Worm (Caenorhabditis elegans) whole organism, young adult: ENCODE data around the gene F10C2.5.

ENCODE experiments used
- B0019.2 ChIP-seq: fragments of 200-800 bp; sonication (Bioruptor generic); conservative IDR thresholded peaks from 2 replicates; pipeline ENCODE4 v1.3.6; 2022; ENCODE audit warnings: missing genetic modification reagents, missing genetic modification characterization, missing compliant biosample characterization
- B0035.1 ChIP-seq: sonication (generic microtip); optimal IDR thresholded peaks from 2 replicates; lab custom pipeline; 2016; ENCODE audit warnings: missing genetic modification characterization, mild to moderate bottlenecking, missing compliant biosample characterization, missing genotype, missing genetic modification reagents
- C06A6.2 ChIP-seq: fragments of 200-800 bp; sonication (Bioruptor generic); conservative IDR thresholded peaks from 2 replicates; pipeline ENCODE4 v1.3.6; 2022; ENCODE audit warnings: missing genetic modification characterization, missing compliant biosample characterization
- F33H1.4 ChIP-seq: fragments of 200-800 bp; sonication (Bioruptor generic); IDR thresholded peaks from 2 replicates; pipeline ENCODE4 v1.3.6; 2022; ENCODE audit warnings: missing genetic modification reagents, missing genetic modification characterization, missing compliant biosample characterization
- F39B2.1 ChIP-seq: fragments of 200-800 bp; sonication (Bioruptor generic); IDR thresholded peaks from 2 replicates; pipeline ENCODE4 v1.3.6; 2022; ENCODE audit warnings: missing genetic modification reagents, missing genetic modification characterization, missing compliant biosample characterization
- F52B5.7 ChIP-seq: sonication (generic microtip); optimal IDR thresholded peaks from 2 replicates; lab custom pipeline; 2016; ENCODE audit warnings: mild to moderate bottlenecking, missing genetic modification characterization, missing compliant biosample characterization
- F57A8.1 ChIP-seq: fragments of 200-800 bp; sonication (Bioruptor generic); optimal IDR thresholded peaks from 2 replicates; lab custom pipeline; 2018; ENCODE audit warnings: mild to moderate bottlenecking, missing genetic modification characterization, moderate library complexity, missing compliant biosample characterization
- K11D2.4 ChIP-seq: fragments of 200-800 bp; sonication (Bioruptor generic); IDR thresholded peaks from 2 replicates; pipeline ENCODE4 v1.3.6; 2022; ENCODE audit warnings: missing genetic modification reagents, missing genetic modification characterization, missing compliant biosample characterization
- Y53G8AR.9 ChIP-seq: fragments of 200-800 bp; sonication (Bioruptor generic); conservative IDR thresholded peaks from 2 replicates; pipeline ENCODE4 v1.3.6; 2022; ENCODE audit warnings: missing genetic modification reagents, missing genetic modification characterization, missing compliant biosample characterization
- Y67H2A.10 ChIP-seq: fragments of 200-800 bp; sonication (Bioruptor generic); conservative IDR thresholded peaks from 2 replicates; pipeline ENCODE4 v1.3.6; 2022; ENCODE audit warnings: missing genetic modification reagents, missing genetic modification characterization, missing compliant biosample characterization
- Y79H2A.3 ChIP-seq: fragments of 200-800 bp; sonication (Bioruptor generic); conservative IDR thresholded peaks from 2 replicates; pipeline ENCODE4 v1.3.6; 2022; ENCODE audit warnings: missing genetic modification reagents, missing genetic modification characterization, missing compliant biosample characterization
- ama-1 ChIP-seq, 3 experiments: fragments of 150-350 bp in 1 of 3; sonication (generic microtip) in 2 of 3; optimal IDR thresholded peaks; 2 replicates each; lab custom pipeline; 2014 to 2018; ENCODE audit warnings: missing biosample characterization in 2 of 3, missing genetic modification characterization in 2 of 3, missing genetic modification reagents in 2 of 3
- aptf-2 ChIP-seq: fragments of 200-800 bp; sonication (Bioruptor generic); conservative IDR thresholded peaks from 2 replicates; pipeline ENCODE4 v1.3.6; 2022; ENCODE audit warnings: missing genetic modification reagents, missing genetic modification characterization, missing compliant biosample characterization
- bed-2 ChIP-seq: fragments of 200-800 bp; sonication (Bioruptor generic); IDR thresholded peaks from 2 replicates; pipeline ENCODE4 v1.3.6; 2022; ENCODE audit warnings: missing genetic modification reagents, missing genetic modification characterization, missing compliant biosample characterization
- cebp-1 ChIP-seq, 2 experiments: fragments of 200-800 bp in 1 of 2; sonication (Bioruptor generic) in 1 of 2; sonication (generic microtip) in 1 of 2; IDR thresholded peaks in 1 of 2; optimal IDR thresholded peaks in 1 of 2; 2 replicates each; pipeline versions ENCODE4 v1.3.6 to Lab custom; 2017 to 2022; ENCODE audit warnings: missing compliant biosample characterization in 2 of 2, missing genetic modification characterization in 2 of 2, mild to moderate bottlenecking in 1 of 2, missing genetic modification reagents in 1 of 2, moderate library complexity in 1 of 2
- cebp-2 ChIP-seq: fragments of 200-800 bp; sonication (Bioruptor generic); IDR thresholded peaks from 2 replicates; pipeline ENCODE4 v1.3.6; 2022; ENCODE audit warnings: missing genetic modification characterization, missing compliant biosample characterization
- chd-7 ChIP-seq: sonication (generic microtip); optimal IDR thresholded peaks from 2 replicates; lab custom pipeline; 2016; ENCODE audit warnings: mild to moderate bottlenecking, missing genetic modification characterization, moderate library complexity, missing compliant biosample characterization
- die-1 ChIP-seq: sonication (generic microtip); optimal IDR thresholded peaks from 2 replicates; lab custom pipeline; 2016; ENCODE audit warnings: missing genotype, mild to moderate bottlenecking, missing genetic modification characterization, missing compliant biosample characterization
- dox-1 ChIP-seq: fragments of 200-800 bp; sonication (Bioruptor generic); IDR thresholded peaks from 2 replicates; pipeline ENCODE4 v1.3.6; 2022; ENCODE audit warnings: missing genetic modification reagents, missing genetic modification characterization, missing compliant biosample characterization
- dpff-1 ChIP-seq: sonication (generic microtip); optimal IDR thresholded peaks from 2 replicates; lab custom pipeline; 2017; ENCODE audit warnings: mild to moderate bottlenecking, missing genetic modification characterization, missing compliant biosample characterization
- egl-18 ChIP-seq: fragments of 200-800 bp; sonication (Bioruptor generic); IDR thresholded peaks from 2 replicates; pipeline ENCODE4 v1.3.6; 2022; ENCODE audit warnings: missing genetic modification reagents, missing genetic modification characterization, missing compliant biosample characterization
- egrh-3 ChIP-seq: fragments of 200-800 bp; sonication (Bioruptor generic); IDR thresholded peaks from 2 replicates; pipeline ENCODE4 v1.3.6; 2022; ENCODE audit warnings: missing genetic modification reagents, missing genetic modification characterization, missing compliant biosample characterization
- ekl-4 ChIP-seq: fragments of 200-800 bp; sonication (Bioruptor generic); IDR thresholded peaks from 2 replicates; pipeline ENCODE4 v1.3.6; 2022; ENCODE audit warnings: missing genetic modification reagents, missing genetic modification characterization, missing compliant biosample characterization
- ets-4 ChIP-seq: fragments of 200-800 bp; sonication (Bioruptor generic); optimal IDR thresholded peaks from 2 replicates; lab custom pipeline; 2018; ENCODE audit warnings: mild to moderate bottlenecking, missing genetic modification characterization, missing compliant biosample characterization
- hlh-26 ChIP-seq: fragments of 200-800 bp; sonication (Bioruptor generic); conservative IDR thresholded peaks from 2 replicates; pipeline ENCODE4 v1.3.6; 2022; ENCODE audit warnings: missing genetic modification reagents, missing genetic modification characterization, missing compliant biosample characterization
- hsf-1 ChIP-seq: fragments of 200-800 bp; sonication (Bioruptor generic); IDR thresholded peaks from 2 replicates; pipeline ENCODE4 v1.3.6; 2022; ENCODE audit warnings: missing genetic modification reagents, missing genetic modification characterization, missing compliant biosample characterization
- let-607 ChIP-seq, 2 experiments: fragments of 200-800 bp in 1 of 2; sonication (Bioruptor generic) in 1 of 2; sonication (generic microtip) in 1 of 2; optimal IDR thresholded peaks; 2 replicates each; lab custom pipeline; 2016 to 2018; ENCODE audit warnings: mild to moderate bottlenecking in 2 of 2, missing compliant biosample characterization in 2 of 2, missing genetic modification characterization in 2 of 2, moderate library complexity in 2 of 2, missing genotype in 1 of 2
- lin-54 ChIP-seq: fragments of 200-800 bp; sonication (Bioruptor generic); optimal IDR thresholded peaks from 2 replicates; lab custom pipeline; 2018; ENCODE audit warnings: mild to moderate bottlenecking, missing genetic modification characterization, missing compliant biosample characterization
- lir-1 ChIP-seq: fragments of 200-800 bp; sonication (Bioruptor generic); conservative IDR thresholded peaks from 2 replicates; pipeline ENCODE4 v1.3.6; 2022; ENCODE audit warnings: missing genetic modification reagents, missing genetic modification characterization, missing compliant biosample characterization
- lsl-1 ChIP-seq: fragments of 200-800 bp; sonication (Bioruptor generic); optimal IDR thresholded peaks from 2 replicates; lab custom pipeline; 2018; ENCODE audit warnings: mild to moderate bottlenecking, missing genetic modification characterization, moderate library complexity, missing compliant biosample characterization
- madf-3 ChIP-seq: fragments of 200-800 bp; sonication (Bioruptor generic); IDR thresholded peaks from 2 replicates; pipeline ENCODE4 v1.3.6; 2022; ENCODE audit warnings: missing genetic modification reagents, missing genetic modification characterization, missing compliant biosample characterization
- mcd-1 ChIP-seq: fragments of 200-800 bp; sonication (Bioruptor generic); IDR thresholded peaks from 2 replicates; pipeline ENCODE4 v1.3.6; 2022; ENCODE audit warnings: missing genetic modification reagents, missing genetic modification characterization, missing compliant biosample characterization
- mxl-1 ChIP-seq: sonication (generic microtip); optimal IDR thresholded peaks from 2 replicates; lab custom pipeline; 2016; ENCODE audit warnings: missing genetic modification characterization, missing compliant biosample characterization
- nfya-1 ChIP-seq: sonication (generic microtip); optimal IDR thresholded peaks from 2 replicates; lab custom pipeline; 2017; ENCODE audit warnings: antibody characterized with exemption, missing compliant biosample characterization, missing genetic modification characterization, borderline replicate concordance; ENCODE audit not compliant: insufficient read depth
- nfya-2 ChIP-seq: fragments of 200-800 bp; sonication (Bioruptor generic); IDR thresholded peaks from 2 replicates; pipeline ENCODE4 v1.3.6; 2022; ENCODE audit warnings: missing genetic modification reagents, missing genetic modification characterization, missing compliant biosample characterization
- nhr-80 ChIP-seq: sonication (generic microtip); optimal IDR thresholded peaks from 2 replicates; lab custom pipeline; 2016; ENCODE audit warnings: missing genetic modification characterization, missing compliant biosample characterization
- repo-1 ChIP-seq: sonication (generic microtip); optimal IDR thresholded peaks from 2 replicates; lab custom pipeline; 2017; ENCODE audit warnings: mild to moderate bottlenecking, missing genetic modification characterization, missing compliant biosample characterization
- rpc-1 ChIP-seq, 2 experiments: fragments of 150-350 bp in 1 of 2; sonication (generic microtip) in 1 of 2; optimal IDR thresholded peaks; 2 replicates each; lab custom pipeline; 2014 to 2018; ENCODE audit warnings: missing biosample characterization in 1 of 2, missing genetic modification characterization in 1 of 2, missing genetic modification reagents in 1 of 2, missing genotype in 1 of 2
- sea-2 ChIP-seq: fragments of 200-800 bp; sonication (Bioruptor generic); IDR thresholded peaks from 2 replicates; pipeline ENCODE4 v1.3.6; 2022; ENCODE audit warnings: missing genetic modification characterization, missing compliant biosample characterization
- snpc-3.4 ChIP-seq: sonication (generic microtip); optimal IDR thresholded peaks from 2 replicates; lab custom pipeline; 2017; ENCODE audit warnings: missing genetic modification characterization, mild to moderate bottlenecking, missing compliant biosample characterization, antibody characterized with exemption, moderate library complexity, missing genotype, missing genetic modification reagents
- snpc-4 ChIP-seq, 5 experiments: fragments of 150-350 bp in 1 of 5; sonication (generic microtip) in 4 of 5; optimal IDR thresholded peaks; 2 replicates each; lab custom pipeline; 2014 to 2018; ENCODE audit warnings: missing genetic modification characterization in 5 of 5, missing biosample characterization in 3 of 5, antibody characterized with exemption in 2 of 5, mild to moderate bottlenecking in 2 of 5, missing compliant biosample characterization in 2 of 5, missing genotype in 2 of 5, moderate library complexity in 2 of 5, missing genetic modification reagents in 1 of 5
- somi-1 ChIP-seq: fragments of 200-800 bp; sonication (Bioruptor generic); optimal IDR thresholded peaks from 2 replicates; lab custom pipeline; 2018; ENCODE audit warnings: mild to moderate bottlenecking, missing genetic modification characterization, missing compliant biosample characterization
- tbp1 ChIP-seq: fragments of 200-800 bp; sonication (Bioruptor generic); optimal IDR thresholded peaks from 2 replicates; lab custom pipeline; 2018; ENCODE audit warnings: mild to moderate bottlenecking, missing genetic modification characterization, missing compliant biosample characterization
- tlf-1 ChIP-seq: fragments of 200-800 bp; sonication (Bioruptor generic); optimal IDR thresholded peaks from 2 replicates; lab custom pipeline; 2018; ENCODE audit warnings: mild to moderate bottlenecking, missing genetic modification characterization, missing compliant biosample characterization
- xnd-1 ChIP-seq: sonication (generic microtip); optimal IDR thresholded peaks from 2 replicates; lab custom pipeline; 2016; ENCODE audit warnings: missing genotype, missing genetic modification reagents, missing genetic modification characterization, missing compliant biosample characterization
- ztf-26 ChIP-seq: sonication (generic microtip); optimal IDR thresholded peaks from 2 replicates; lab custom pipeline; 2017; ENCODE audit warnings: missing genetic modification characterization, missing compliant biosample characterization
- ztf-28 ChIP-seq: fragments of 200-800 bp; sonication (Bioruptor generic); IDR thresholded peaks from 2 replicates; pipeline ENCODE4 v1.3.6; 2022; ENCODE audit warnings: missing genetic modification reagents, missing genetic modification characterization, missing compliant biosample characterization

Gene F10C2.5

DNA sequence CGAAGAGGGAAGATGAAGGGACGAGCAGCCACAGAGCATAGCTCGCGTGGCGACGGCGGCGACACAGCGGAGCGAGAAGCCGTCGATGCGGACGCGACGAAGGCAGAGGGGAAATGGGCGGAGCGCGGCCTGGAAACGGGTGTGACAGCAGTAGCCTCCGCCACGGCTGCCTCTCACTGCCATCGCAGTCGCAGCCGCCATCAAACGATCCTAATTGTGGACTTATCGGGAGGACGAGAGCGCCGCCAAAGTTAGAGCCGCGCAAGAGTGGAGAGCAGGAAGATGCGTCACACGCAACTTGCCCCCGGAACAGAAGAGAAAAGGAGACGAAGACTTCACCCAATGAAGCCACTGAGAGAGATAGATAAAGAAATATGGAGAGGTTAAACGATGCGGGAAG is 21.0 kb upstream of the F10C2.5 start (continued):
- no peak for TF ChIP-seq hsf-1 (GFP tag; lab: Robert Waterston, UW)
- no peak for TF ChIP-seq Y67H2A.10 (GFP tag; lab: Robert Waterston, UW)
- no peak for TF ChIP-seq lin-54 (GFP tag; lab: Kevin White, UChicago)
- TF ChIP-seq dox-1 (GFP tag; lab: Robert Waterston, UW), result no peak
- TF ChIP-seq bed-2, result no peak
- no peak for TF ChIP-seq hlh-26 (GFP tag; lab: Robert Waterston, UW)
- TF ChIP-seq dpff-1, result no peak
- 0 out of 2 replicates have a peak, but pooled peaks have one; percentile 12 for TF ChIP-seq C06A6.2 (GFP tag; lab: Robert Waterston, UW)
- TF ChIP-seq F33H1.4 (GFP tag; lab: Robert Waterston, UW), result no peak
- TF ChIP-seq Y79H2A.3 (GFP tag; lab: Robert Waterston, UW), result no peak
- TF ChIP-seq egrh-3 (GFP tag; lab: Robert Waterston, UW), result peak; percentile 93
- no peak for TF ChIP-seq nfya-2 (GFP tag; lab: Robert Waterston, UW)
- no peak for TF ChIP-seq Y53G8AR.9 (GFP tag; lab: Robert Waterston, UW)
- no peak for TF ChIP-seq F52B5.7 (tag; lab: Kevin White, UChicago)
- TF ChIP-seq cebp-2, result no peak
- no peak for TF ChIP-seq ztf-26 (tag; lab: Kevin White, UChicago)
- TF ChIP-seq F39B2.1 (GFP tag; lab: Robert Waterston, UW), result no peak
- no peak for TF ChIP-seq let-607 (tag; optimal IDR thresholded peaks at IDR 0.05; lab: Kevin White, UChicago)
- TF ChIP-seq ztf-28, result 0 out of 2 replicates have a peak, but pooled peaks have one; percentile 37
- no peak for TF ChIP-seq lir-1 (GFP tag; lab: Robert Waterston, UW)
- no peak for TF ChIP-seq madf-3 (GFP tag; lab: Robert Waterston, UW)
- TF ChIP-seq ekl-4 (GFP tag; lab: Robert Waterston, UW), result no peak
- TF ChIP-seq cebp-1 (GFP tag; IDR thresholded peaks at IDR 0.05; lab: Robert Waterston, UW), result 0 out of 2 replicates have a peak, but pooled peaks have one; percentile 49
- TF ChIP-seq cebp-1 (tag; optimal IDR thresholded peaks at IDR 0.05; lab: Kevin White, UChicago), result peak; percentile 10
- no peak for TF ChIP-seq tbp1
- peak; percentile 26 for TF ChIP-seq somi-1
- no peak for TF ChIP-seq nhr-80 (tag; lab: Kevin White, UChicago)
- TF ChIP-seq die-1 (tag; lab: Kevin White, UChicago), result no peak
- no peak for TF ChIP-seq B0035.1 (tag; lab: Kevin White, UChicago)
- no peak for TF ChIP-seq ama-1 (optimal IDR thresholded peaks at IDR 0.05; lab: Kevin White, UChicago)
- TF ChIP-seq ama-1 (GFP tag; optimal IDR thresholded peaks at IDR 0.05; lab: Kevin White, UChicago), result no peak
- no peak for TF ChIP-seq nfya-1 (tag; lab: Kevin White, UChicago)
- no peak for TF ChIP-seq snpc-3.4 (tag; lab: Kevin White, UChicago)
- TF ChIP-seq aptf-2 (GFP tag; lab: Robert Waterston, UW), result no peak
- TF ChIP-seq ets-4 (GFP tag; lab: Kevin White, UChicago), result no peak
- TF ChIP-seq tlf-1, result no peak
- TF ChIP-seq mxl-1 (tag; lab: Kevin White, UChicago), result no peak
- TF ChIP-seq lsl-1, result no peak
- peak; percentile 28; the same call in 1 of the 2 replicates for TF ChIP-seq mcd-1 (GFP tag; lab: Robert Waterston, UW)
- no peak for TF ChIP-seq repo-1 (tag; lab: Kevin White, UChicago)
- no peak for TF ChIP-seq rpc-1 (optimal IDR thresholded peaks at IDR 0.05; lab: Kevin White, UChicago)
- no peak for TF ChIP-seq rpc-1 (tag; optimal IDR thresholded peaks at IDR 0.05; lab: Kevin White, UChicago)
- TF ChIP-seq egl-18, result no peak
- no peak for TF ChIP-seq sea-2 (GFP tag; lab: Robert Waterston, UW)
- no peak for TF ChIP-seq chd-7 (tag; lab: Kevin White, UChicago)
- no peak for TF ChIP-seq xnd-1 (tag; lab: Kevin White, UChicago)
- no peak for TF ChIP-seq K11D2.4 (GFP tag; lab: Robert Waterston, UW)
- no peak for TF ChIP-seq snpc-4 (GFP tag; optimal IDR thresholded peaks at IDR 0.05; lab: Kevin White, UChicago)
- peak in 1 of 4 experiments; percentile 7 for TF ChIP-seq snpc-4 (tag; optimal IDR thresholded peaks at IDR 0.05; lab: Kevin White, UChicago)
- no peak for TF ChIP-seq B0019.2 (GFP tag; lab: Robert Waterston, UW)
- no peak for TF ChIP-seq F57A8.1 (GFP tag; lab: Kevin White, UChicago)
